Worm (Caenorhabditis elegans) whole organism, L1 larva: ENCODE data around the gene D1086.17.

Experiments
- nhr-11 ChIP-seq: fragments of 150-350 bp; optimal IDR thresholded peaks from 2 replicates; lab custom pipeline; 2014; ENCODE audit warnings: missing biosample characterization, missing genetic modification characterization
- nhr-28 ChIP-seq: fragments of 150-350 bp; optimal IDR thresholded peaks from 2 replicates; lab custom pipeline; 2014; ENCODE audit warnings: missing biosample characterization, missing genetic modification characterization

DNA sequence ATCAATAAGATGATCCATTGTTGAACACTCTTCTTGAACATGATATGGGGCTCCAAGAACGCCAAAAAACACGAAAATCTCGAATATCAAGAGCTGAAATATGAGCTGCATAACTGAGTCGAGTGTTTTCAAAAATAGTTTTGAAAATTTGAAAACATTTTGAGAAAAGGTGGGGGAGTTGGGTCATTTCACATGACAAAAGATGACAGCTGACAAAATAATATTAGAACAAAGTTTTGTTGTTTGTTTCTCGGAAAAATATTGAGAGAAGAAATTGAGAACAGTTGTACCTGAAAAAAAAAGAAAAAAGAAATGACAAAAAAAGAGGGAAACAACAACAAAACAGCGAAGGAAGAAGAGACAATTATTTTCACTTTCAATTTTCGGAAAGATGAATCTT is 30.9 kb downstream of the D1086.17 start, which contains the start of the genes D1086.2 and D1086.1:
- no peak for TF ChIP-seq nhr-28 (tag; lab: Kevin White, UChicago)
- no peak for TF ChIP-seq nhr-11
